Fruit fly (Drosophila melanogaster) whole organism, pupa: Measurements from ENCODE around the gene Teh1.

Experiments
- CG13204 ChIP-seq: fragments of 200-800 bp; sonication (Bioruptor generic); optimal IDR thresholded peaks from 2 replicates; lab custom pipeline; 2018; ENCODE audit warnings: missing biosample characterization, mild to moderate bottlenecking, missing genetic modification characterization, moderate library complexity
- CG34367 ChIP-seq: fragments of 200-800 bp; sonication (Bioruptor generic); optimal IDR thresholded peaks from 2 replicates; lab custom pipeline; 2018; ENCODE audit warnings: missing biosample characterization, mild to moderate bottlenecking, missing genetic modification characterization
- CG9948 ChIP-seq: fragments of 200-800 bp; sonication (Bioruptor generic); optimal IDR thresholded peaks from 2 replicates; lab custom pipeline; 2018; ENCODE audit warnings: missing biosample characterization, mild to moderate bottlenecking, missing genetic modification characterization, moderate library complexity
- EcR ChIP-seq: fragments of 200-800 bp; sonication (Bioruptor generic); optimal IDR thresholded peaks from 3 replicates; lab custom pipeline; 2019; ENCODE audit warnings: missing biosample characterization, missing genetic modification characterization, mild to moderate bottlenecking, moderate library complexity, missing genetic modification reagents
- Ets98B ChIP-seq: fragments of 200-800 bp; sonication (Bioruptor generic); IDR thresholded peaks from 2 replicates; pipeline ENCODE4 v1.3.6; 2022; ENCODE audit warnings: missing biosample characterization, missing genetic modification characterization
- Pif1A ChIP-seq: fragments of 200-800 bp; sonication (Bioruptor generic); optimal IDR thresholded peaks from 3 replicates; lab custom pipeline; 2016; ENCODE audit warnings: missing biosample characterization, missing genetic modification characterization
- Snoo ChIP-seq: fragments of 200-800 bp; sonication (Bioruptor generic); optimal IDR thresholded peaks from 3 replicates; lab custom pipeline; 2017; ENCODE audit warnings: missing biosample characterization, mild to moderate bottlenecking, missing genetic modification characterization, inconsistent platforms
- gl ChIP-seq: fragments of 200-800 bp; sonication (Bioruptor generic); optimal IDR thresholded peaks from 2 replicates; lab custom pipeline; 2018; ENCODE audit warnings: missing biosample characterization, mild to moderate bottlenecking, missing genetic modification characterization

- no peak for TF ChIP-seq Snoo (tag; lab: Kevin White, UChicago)
- TF ChIP-seq CG9948 (tag; lab: Kevin White, UChicago), result no peak
- TF ChIP-seq CG13204 (GFP tag; lab: Kevin White, UChicago), result no peak
- TF ChIP-seq EcR, result no peak
- TF ChIP-seq gl, result no peak
- TF ChIP-seq Pif1A (GFP tag; lab: Kevin White, UChicago), result no peak
- no peak for TF ChIP-seq CG34367 (tag; lab: Kevin White, UChicago)
- TF ChIP-seq Ets98B (GFP tag; lab: Robert Waterston, UW), result no peak
Observed at dm6 chr3R:9872815-9873752, 5.2 kb upstream of the Teh1 start.
